Worm (Caenorhabditis elegans) whole organism, midembryonic: ENCODE data around the gene nhr-3.

Experiments
- T22C8.4 ChIP-seq: fragments of 200-800 bp; sonication (Bioruptor generic); IDR thresholded peaks from 2 replicates; pipeline ENCODE4 v1.3.6; 2022; ENCODE audit warnings: missing genetic modification characterization, missing compliant biosample characterization
- flt-1 ChIP-seq: fragments of 200-800 bp; sonication (Bioruptor generic); IDR thresholded peaks from 2 replicates; pipeline ENCODE4 v1.3.6; 2022; ENCODE audit warnings: missing genetic modification characterization, missing compliant biosample characterization
- klf-2 ChIP-seq: fragments of 200-800 bp; sonication (Bioruptor generic); conservative IDR thresholded peaks from 2 replicates; pipeline ENCODE4 v1.3.6; 2022; ENCODE audit warnings: missing genetic modification reagents, missing genetic modification characterization, missing compliant biosample characterization
- ztf-23 ChIP-seq: fragments of 200-800 bp; sonication (Bioruptor generic); IDR thresholded peaks from 2 replicates; pipeline ENCODE4 v1.3.6; 2022; ENCODE audit warnings: missing genetic modification reagents, missing genetic modification characterization, missing compliant biosample characterization
- ztf-29 ChIP-seq: fragments of 200-800 bp; sonication (Bioruptor generic); IDR thresholded peaks from 2 replicates; pipeline ENCODE4 v1.3.6; 2022; ENCODE audit warnings: missing genetic modification reagents, missing genetic modification characterization, missing compliant biosample characterization

- TF ChIP-seq flt-1 (GFP tag; lab: Robert Waterston, UW) = no peak
- no peak for TF ChIP-seq T22C8.4 (GFP tag; lab: Robert Waterston, UW)
- no peak for TF ChIP-seq ztf-29
- no peak for TF ChIP-seq klf-2 (GFP tag; lab: Robert Waterston, UW)
- no peak for TF ChIP-seq ztf-23 (GFP tag; lab: Robert Waterston, UW)
Measured at ce11 chrX:14593206-14593605, 34.9 kb downstream of the nhr-3 start.
